Worm (Caenorhabditis elegans): ENCODE measurements around the gene tat-4.

DNA sequence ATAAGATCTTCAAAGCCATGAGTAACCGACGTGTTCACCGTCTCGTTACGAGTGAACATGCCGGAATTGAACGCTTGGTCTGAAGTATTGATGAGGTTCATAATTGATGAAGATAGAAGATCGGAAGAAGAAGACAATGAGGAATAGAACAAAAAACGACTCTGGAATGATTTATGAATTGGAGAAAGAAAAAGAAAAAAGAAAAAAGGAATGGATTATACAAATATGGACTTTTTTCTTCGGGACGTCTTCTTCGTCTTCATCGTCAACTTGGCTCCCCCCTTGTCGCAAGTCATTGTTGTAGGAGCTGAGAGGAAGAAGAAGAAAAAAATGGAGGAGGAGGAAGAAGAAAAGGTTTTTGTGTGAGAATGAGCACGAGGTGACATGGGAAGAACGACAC is 17.1 kb downstream of the tat-4 start, which contains the start of gene srsy-2:
- TF ChIP-seq lin-15B (tag; optimal IDR thresholded peaks at IDR 0.05): no peak
- TF ChIP-seq egl-27 (tag; optimal IDR thresholded peaks at IDR 0.05): no peak
- no peak for TF ChIP-seq nhr-77 (tag; optimal IDR thresholded peaks at IDR 0.05)
- TF ChIP-seq snpc-4 (tag; optimal IDR thresholded peaks at IDR 0.05): no peak
- TF ChIP-seq efl-1 (optimal IDR thresholded peaks at IDR 0.05): no peak
- no peak for TF ChIP-seq efl-1 (GFP tag; optimal IDR thresholded peaks at IDR 0.05 in 1 of 2)
- TF ChIP-seq nhr-12 (tag; optimal IDR thresholded peaks at IDR 0.05): no peak
- TF ChIP-seq lin-35 (GFP tag; optimal IDR thresholded peaks at IDR 0.05): no peak
- TF ChIP-seq nhr-28 (tag; optimal IDR thresholded peaks at IDR 0.05): no peak
- no peak for TF ChIP-seq rnt-1 (tag; optimal IDR thresholded peaks at IDR 0.05)
- TF ChIP-seq unc-62 (GFP tag; optimal IDR thresholded peaks at IDR 0.05): no peak
- TF ChIP-seq ztf-11 (tag; optimal IDR thresholded peaks at IDR 0.05): no peak
- no peak for TF ChIP-seq sptf-1 (tag; optimal IDR thresholded peaks at IDR 0.05)

Data from whole organism, L1 larva.